Fruit fly (Drosophila melanogaster) whole organism, embryonic: ENCODE results near the gene CG12194.

Experiments used
- Abd-B ChIP-seq: fragments of 200-800 bp; sonication (Bioruptor generic); optimal IDR thresholded peaks from 2 replicates; lab custom pipeline; 2018; ENCODE audit warnings: missing biosample characterization, mild to moderate bottlenecking, missing genetic modification characterization, moderate library complexity
- Awh ChIP-seq: fragments of 200-800 bp; sonication (Bioruptor generic); IDR thresholded peaks from 2 replicates; pipeline ENCODE4, ENCODE4 v1.3.6; 2022; ENCODE audit warnings: missing biosample characterization, missing genetic modification characterization
- Bgb ChIP-seq: fragments of 200-800 bp; sonication (Bioruptor generic); IDR thresholded peaks from 2 replicates; pipeline ENCODE4 v1.3.6; 2022; ENCODE audit warnings: missing biosample characterization, missing genetic modification characterization; ENCODE audit not compliant: partially characterized antibody
- Bteb2 ChIP-seq: fragments of 200-800 bp; sonication (Bioruptor generic); optimal IDR thresholded peaks from 2 replicates; lab custom pipeline; 2016; ENCODE audit warnings: missing biosample characterization, missing genetic modification characterization
- CG1024 ChIP-seq: fragments of 200-800 bp; sonication (Bioruptor generic); IDR thresholded peaks from 2 replicates; pipeline ENCODE4 v1.3.6; 2022; ENCODE audit warnings: missing biosample characterization, missing genetic modification characterization
- CG11085 ChIP-seq: fragments of 200-800 bp; sonication (Bioruptor generic); IDR thresholded peaks from 2 replicates; pipeline ENCODE4 v1.3.6; 2022; ENCODE audit warnings: missing biosample characterization, missing genetic modification characterization
- CG11504 ChIP-seq: fragments of 200-800 bp; sonication (Bioruptor generic); optimal IDR thresholded peaks from 3 replicates; lab custom pipeline; 2019; ENCODE audit warnings: missing biosample characterization, mild to moderate bottlenecking, missing genetic modification characterization, moderate library complexity
- CG12219 ChIP-seq: fragments of 200-800 bp; sonication (Bioruptor generic); optimal IDR thresholded peaks from 3 replicates; lab custom pipeline; 2018; ENCODE audit warnings: missing biosample characterization, mild to moderate bottlenecking, missing genetic modification characterization
- CG14860 ChIP-seq: fragments of 200-800 bp; sonication (Bioruptor generic); IDR thresholded peaks from 3 replicates; pipeline ENCODE4 v1.3.6; 2022; ENCODE audit warnings: missing biosample characterization, missing genetic modification characterization; ENCODE audit not compliant: partially characterized antibody
- CG15011 ChIP-seq: fragments of 200-800 bp; sonication (Bioruptor generic); optimal IDR thresholded peaks from 3 replicates; lab custom pipeline; 2018; ENCODE audit warnings: missing biosample characterization, mild to moderate bottlenecking, missing genetic modification characterization
- CG15073 ChIP-seq: fragments of 200-800 bp; sonication (Bioruptor generic); optimal IDR thresholded peaks from 2 replicates; lab custom pipeline; 2016; ENCODE audit warnings: missing biosample characterization, missing genetic modification characterization
- CG17186 ChIP-seq: fragments of 200-800 bp; sonication (Bioruptor generic); optimal IDR thresholded peaks from 3 replicates; lab custom pipeline; 2017; ENCODE audit warnings: missing biosample characterization, missing genetic modification reagents, missing genetic modification characterization
- CG17612 ChIP-seq: fragments of 200-800 bp; sonication (Bioruptor generic); IDR thresholded peaks from 2 replicates; pipeline ENCODE4 v1.3.6; 2022; ENCODE audit warnings: missing biosample characterization, missing genetic modification characterization
- CG18764 ChIP-seq: fragments of 200-800 bp; sonication (Bioruptor generic); optimal IDR thresholded peaks from 3 replicates; lab custom pipeline; 2016; ENCODE audit warnings: missing biosample characterization, missing genetic modification characterization
- CG31388 ChIP-seq: fragments of 200-800 bp; sonication (Bioruptor generic); optimal IDR thresholded peaks from 2 replicates; lab custom pipeline; 2016; ENCODE audit warnings: missing biosample characterization, missing genetic modification characterization
- CG3163 ChIP-seq: fragments of 200-800 bp; sonication (Bioruptor generic); optimal IDR thresholded peaks from 3 replicates; lab custom pipeline; 2016; ENCODE audit warnings: missing biosample characterization, missing genetic modification characterization
- CG6689 ChIP-seq: fragments of 200-800 bp; sonication (Bioruptor generic); IDR thresholded peaks from 2 replicates; pipeline ENCODE4 v1.3.6; 2022; ENCODE audit warnings: missing biosample characterization, missing genetic modification characterization
- Doc3 ChIP-seq: fragments of 200-800 bp; sonication (Bioruptor generic); IDR thresholded peaks from 3 replicates; pipeline ENCODE4 v1.3.6; 2022; ENCODE audit warnings: missing biosample characterization, missing genetic modification characterization; ENCODE audit not compliant: partially characterized antibody
- Drgx ChIP-seq: fragments of 200-800 bp; sonication (Bioruptor generic); IDR thresholded peaks from 2 replicates; pipeline ENCODE4 v1.3.6; 2022; ENCODE audit warnings: missing biosample characterization, missing genetic modification characterization
- Gug ChIP-seq: fragments of 200-800 bp; sonication (Bioruptor generic); IDR thresholded peaks from 4 replicates; pipeline ENCODE4 v1.3.6; 2022; ENCODE audit warnings: missing biosample characterization, missing genetic modification characterization
- H15 ChIP-seq: fragments of 200-800 bp; sonication (Bioruptor generic); IDR thresholded peaks from 3 replicates; pipeline ENCODE4 v1.3.6; 2022; ENCODE audit warnings: missing biosample characterization, missing genetic modification characterization
- HLHmδ ChIP-seq: fragments of 200-800 bp; sonication (Bioruptor generic); optimal IDR thresholded peaks from 2 replicates; lab custom pipeline; 2018; ENCODE audit warnings: missing biosample characterization, mild to moderate bottlenecking, missing genetic modification characterization, moderate library complexity
- Hsf ChIP-seq: fragments of 200-800 bp; sonication (Bioruptor generic); optimal IDR thresholded peaks from 3 replicates; lab custom pipeline; 2016; ENCODE audit warnings: missing biosample characterization, missing genetic modification characterization
- Max ChIP-seq: fragments of 200-800 bp; sonication (Bioruptor generic); optimal IDR thresholded peaks from 2 replicates; lab custom pipeline; 2016; ENCODE audit warnings: missing biosample characterization, mild to moderate bottlenecking, missing genetic modification characterization
- Nf-YA ChIP-seq: fragments of 200-800 bp; sonication (Bioruptor generic); IDR thresholded peaks from 2 replicates; pipeline ENCODE4 v1.3.6; 2022; ENCODE audit warnings: missing biosample characterization, missing genetic modification characterization
- Nf-YB ChIP-seq: fragments of 200-800 bp; sonication (Bioruptor generic); optimal IDR thresholded peaks from 3 replicates; lab custom pipeline; 2019; ENCODE audit warnings: missing biosample characterization, mild to moderate bottlenecking, missing genetic modification characterization, moderate library complexity
- Pdp1 ChIP-seq, 2 experiments: fragments of 200-800 bp; sonication (Bioruptor generic); optimal IDR thresholded peaks; 3 replicates each; lab custom pipeline; 2016; ENCODE audit warnings: missing biosample characterization in 2 of 2, missing genetic modification characterization in 2 of 2, mild to moderate bottlenecking in 1 of 2, moderate library complexity in 1 of 2
- Side ChIP-seq: fragments of 200-800 bp; sonication (Bioruptor generic); optimal IDR thresholded peaks from 2 replicates; lab custom pipeline; 2016; ENCODE audit warnings: missing biosample characterization, missing genetic modification characterization
- Trl ChIP-seq, 3 experiments: fragments of >200 bp in 2 of 3; fragments of 200-800 bp in 1 of 3; sonication (Bioruptor generic) in 1 of 3; optimal IDR thresholded peaks; 2 replicates in 1 of 3; 3 replicates in 2 of 3; lab custom pipeline; 2016 to 2017; ENCODE audit warnings: missing biosample characterization in 1 of 3, missing genetic modification characterization in 1 of 3
- cas ChIP-seq: fragments of 200-800 bp; sonication (Bioruptor generic); IDR thresholded peaks from 2 replicates; pipeline ENCODE4 v1.3.6; 2022; ENCODE audit warnings: missing biosample characterization, missing genetic modification characterization
- chif ChIP-seq, 2 experiments: fragments of 200-800 bp; sonication (Bioruptor generic); optimal IDR thresholded peaks; 3 replicates each; lab custom pipeline; 2016; ENCODE audit warnings: missing biosample characterization in 2 of 2, missing genetic modification characterization in 2 of 2
- crol ChIP-seq: fragments of 200-800 bp; sonication (Bioruptor generic); IDR thresholded peaks from 2 replicates; pipeline ENCODE4 v1.3.6; 2022; ENCODE audit warnings: missing biosample characterization, missing genetic modification characterization
- cwo ChIP-seq: fragments of 200-800 bp; sonication (Bioruptor generic); optimal IDR thresholded peaks from 3 replicates; lab custom pipeline; 2017; ENCODE audit warnings: missing biosample characterization, missing genetic modification characterization, mild to moderate bottlenecking, moderate library complexity, missing genetic modification reagents
- emc ChIP-seq: fragments of 200-800 bp; sonication (Bioruptor generic); optimal IDR thresholded peaks from 2 replicates; lab custom pipeline; 2016; ENCODE audit warnings: missing biosample characterization, missing genetic modification characterization
- eyg ChIP-seq: fragments of 200-800 bp; sonication (Bioruptor generic); optimal IDR thresholded peaks from 3 replicates; lab custom pipeline; 2016; ENCODE audit warnings: missing biosample characterization, missing genetic modification characterization
- fd102C ChIP-seq: fragments of 200-800 bp; sonication (Bioruptor generic); optimal IDR thresholded peaks from 2 replicates; lab custom pipeline; 2018; ENCODE audit warnings: missing biosample characterization, mild to moderate bottlenecking, missing genetic modification characterization, moderate library complexity
- fd64A ChIP-seq: fragments of 200-800 bp; sonication (Bioruptor generic); optimal IDR thresholded peaks from 3 replicates; lab custom pipeline; 2018; ENCODE audit warnings: missing biosample characterization, mild to moderate bottlenecking, missing genetic modification characterization
- grau ChIP-seq: fragments of 200-800 bp; optimal IDR thresholded peaks from 3 replicates; lab custom pipeline; 2019; ENCODE audit warnings: missing biosample characterization, mild to moderate bottlenecking, missing genetic modification characterization, moderate library complexity
- gro ChIP-seq: fragments of 200-800 bp; sonication (Bioruptor generic); optimal IDR thresholded peaks from 2 replicates; lab custom pipeline; 2016; ENCODE audit warnings: missing biosample characterization, missing genetic modification characterization
- hth ChIP-seq: fragments of >200 bp; optimal IDR thresholded peaks from 2 replicates; lab custom pipeline; 2017; ENCODE audit warnings: inconsistent platforms
- ind ChIP-seq: fragments of 200-800 bp; sonication (Bioruptor generic); optimal IDR thresholded peaks from 3 replicates; lab custom pipeline; 2016; ENCODE audit warnings: missing biosample characterization, missing genetic modification characterization
- lilli ChIP-seq: fragments of 200-800 bp; sonication (Bioruptor generic); optimal IDR thresholded peaks from 3 replicates; lab custom pipeline; 2016; ENCODE audit warnings: missing biosample characterization, missing genetic modification characterization
- peb ChIP-seq: fragments of 200-800 bp; sonication (Bioruptor generic); IDR thresholded peaks from 2 replicates; pipeline ENCODE4 v1.3.6; 2022; ENCODE audit warnings: missing biosample characterization, missing genetic modification characterization
- psq ChIP-seq: fragments of 200-800 bp; sonication (Bioruptor generic); optimal IDR thresholded peaks from 2 replicates; lab custom pipeline; 2017; ENCODE audit warnings: missing biosample characterization, missing genetic modification characterization
- schlank ChIP-seq: fragments of 200-800 bp; sonication (Bioruptor generic); optimal IDR thresholded peaks from 2 replicates; lab custom pipeline; 2018; ENCODE audit warnings: missing biosample characterization, mild to moderate bottlenecking, missing genetic modification characterization
- sens-2 ChIP-seq: fragments of 200-800 bp; sonication (Bioruptor generic); IDR thresholded peaks from 2 replicates; pipeline ENCODE4 v1.3.6; 2022; ENCODE audit warnings: missing biosample characterization, missing genetic modification characterization
- seq ChIP-seq: fragments of 200-800 bp; sonication (Bioruptor generic); IDR thresholded peaks from 2 replicates; pipeline ENCODE4 v1.3.6; 2022; ENCODE audit warnings: missing biosample characterization, missing genetic modification characterization
- toy ChIP-seq: fragments of 200-800 bp; sonication (Bioruptor generic); IDR thresholded peaks from 2 replicates; pipeline ENCODE4 v1.3.6; 2022; ENCODE audit warnings: missing biosample characterization, missing genetic modification characterization
- trh ChIP-seq: fragments of 200-800 bp; sonication (Bioruptor generic); optimal IDR thresholded peaks from 2 replicates; lab custom pipeline; 2016; ENCODE audit warnings: missing biosample characterization, missing genetic modification characterization
- unc-4 ChIP-seq: fragments of 200-800 bp; sonication (Bioruptor generic); IDR thresholded peaks from 2 replicates; pipeline ENCODE4 v1.3.6; 2022; ENCODE audit warnings: missing biosample characterization, missing genetic modification characterization; ENCODE audit not compliant: partially characterized antibody
- z ChIP-seq: fragments of 200-800 bp; sonication (Bioruptor generic); IDR thresholded peaks from 3 replicates; pipeline ENCODE4 v1.3.6; 2022; ENCODE audit warnings: missing biosample characterization, missing genetic modification characterization

Gene CG12194

dm6 chr2L:4856118-4856517 lies 18.0 kb downstream of the CG12194 start (continued):
- TF ChIP-seq CG12219 (GFP tag; lab: Kevin White, UChicago) = peak; percentile 58
- peak; percentile 72 for TF ChIP-seq CG6689 (GFP tag; lab: Robert Waterston, UW)
- TF ChIP-seq Doc3 (GFP tag; lab: Robert Waterston, UW) = no peak
- peak; percentile 61 for TF ChIP-seq ind (GFP tag; lab: Kevin White, UChicago)
- TF ChIP-seq emc (GFP tag; lab: Kevin White, UChicago) = no peak
- TF ChIP-seq cas = no peak
- peak; percentile 61; the same call in 1 of the 2 replicates for TF ChIP-seq Awh (GFP tag; lab: Robert Waterston, UW)
- TF ChIP-seq fd102C = no peak
- TF ChIP-seq psq (GFP tag; lab: Kevin White, UChicago) = no peak
- TF ChIP-seq Nf-YB (GFP tag; lab: Kevin White, UChicago) = no peak
- TF ChIP-seq crol = no peak
- TF ChIP-seq unc-4 = no peak
- TF ChIP-seq CG14860 = no peak
- TF ChIP-seq Abd-B (GFP tag; lab: Kevin White, UChicago) = peak; percentile 33
- TF ChIP-seq CG11085 = no peak
- peak; percentile 7 to 48 for TF ChIP-seq chif (GFP tag; optimal IDR thresholded peaks at IDR 0.05; lab: Kevin White, UChicago)
- TF ChIP-seq Pdp1 (GFP tag; optimal IDR thresholded peaks at IDR 0.05; lab: Kevin White, UChicago) = peak in 1 of 2 experiments; percentile 19
- no peak for TF ChIP-seq Bgb
- TF ChIP-seq schlank (tag; lab: Kevin White, UChicago) = no peak
- no peak for TF ChIP-seq Side (GFP tag; lab: Kevin White, UChicago)
- peak; percentile 33 for TF ChIP-seq CG18764 (GFP tag; lab: Kevin White, UChicago)
- TF ChIP-seq H15 (GFP tag; lab: Robert Waterston, UW) = no peak
- no peak for TF ChIP-seq Trl (optimal IDR thresholded peaks at IDR 0.05; lab: Kevin White, UChicago)
- peak; percentile 26 for TF ChIP-seq Trl (GFP tag; optimal IDR thresholded peaks at IDR 0.05; lab: Kevin White, UChicago)
- peak; percentile 45 for TF ChIP-seq CG15011 (GFP tag; lab: Kevin White, UChicago)
- TF ChIP-seq Bteb2 (GFP tag; lab: Kevin White, UChicago) = no peak
- no peak for TF ChIP-seq CG3163
- no peak for TF ChIP-seq Max (GFP tag; lab: Kevin White, UChicago)
- peak; percentile 53; the same call in 1 of the 2 replicates for TF ChIP-seq sens-2
- TF ChIP-seq Hsf = peak; percentile 18
- TF ChIP-seq grau (tag; lab: Kevin White, UChicago) = peak; percentile 59
- no peak for TF ChIP-seq CG17612 (GFP tag; lab: Robert Waterston, UW)
- TF ChIP-seq peb (GFP tag; lab: Robert Waterston, UW) = no peak
- TF ChIP-seq CG1024 (GFP tag; lab: Robert Waterston, UW) = 0 out of 2 replicates have a peak, but pooled peaks have one; percentile 25
- peak; percentile 57 for TF ChIP-seq lilli
- no peak for TF ChIP-seq hth (lab: Kevin White, UChicago)
- no peak for TF ChIP-seq HLHmδ (GFP tag; lab: Kevin White, UChicago)
- no peak for TF ChIP-seq toy (GFP tag; lab: Robert Waterston, UW)
- no peak for TF ChIP-seq CG31388
- no peak for TF ChIP-seq eyg
- peak; percentile 66 for TF ChIP-seq cwo (GFP tag; lab: Kevin White, UChicago)
- 0 out of 4 replicates have a peak, but pooled peaks have one; percentile 13 for TF ChIP-seq Gug
- no peak for TF ChIP-seq CG15073
- TF ChIP-seq Drgx (GFP tag; lab: Robert Waterston, UW) = no peak
- TF ChIP-seq CG17186 (GFP tag; lab: Kevin White, UChicago) = no peak
- no peak for TF ChIP-seq z
- TF ChIP-seq CG11504 = peak; percentile 73
- no peak for TF ChIP-seq trh
- TF ChIP-seq seq (GFP tag; lab: Robert Waterston, UW) = 0 out of 2 replicates have a peak, but pooled peaks have one; percentile 16
- no peak for TF ChIP-seq gro (GFP tag; lab: Kevin White, UChicago)
- no peak for TF ChIP-seq Nf-YA (GFP tag; lab: Robert Waterston, UW)
- no peak for TF ChIP-seq fd64A
